Fruit fly (Drosophila melanogaster): Measurements from ENCODE around the gene CG3198.

The CG3198 gene

DNA sequence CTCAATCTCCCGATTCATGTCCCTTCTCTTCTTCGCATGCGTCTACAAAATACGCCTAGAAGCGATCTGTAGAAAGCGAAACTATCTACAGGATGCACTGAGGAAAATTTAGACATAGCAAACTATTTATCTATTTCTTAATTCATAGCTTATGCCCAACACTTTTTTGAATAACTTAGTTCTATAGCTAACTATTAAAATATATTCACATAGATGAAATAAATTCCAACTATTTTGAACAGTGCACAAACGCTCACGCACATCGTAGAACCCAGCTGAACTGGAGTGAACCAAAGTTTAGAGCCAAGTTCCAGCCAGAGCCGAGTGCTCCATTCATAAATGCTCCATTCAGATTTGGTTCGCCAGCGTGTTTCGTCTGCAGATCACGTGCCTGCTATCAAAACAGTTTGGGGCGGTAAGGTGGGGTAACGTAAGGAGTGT is 52.2 kb downstream of the CG3198 start:
- peak; percentile 18 for TF ChIP-seq sv (GFP tag; optimal IDR thresholded peaks at IDR 0.05)
- no peak for TF ChIP-seq lola (GFP tag; optimal IDR thresholded peaks at IDR 0.05)

Measured in whole organism, wandering third instar larva.